Fruit fly (Drosophila melanogaster) whole organism, embryonic: ENCODE results near the gene CG33125.

Source experiments
- ATbp ChIP-seq: fragments of 200-800 bp; sonication (Bioruptor generic); optimal IDR thresholded peaks from 2 replicates; lab custom pipeline; 2017; ENCODE audit warnings: missing biosample characterization, mild to moderate bottlenecking, missing genetic modification characterization, missing genetic modification reagents
- Asciz ChIP-seq: fragments of 200-800 bp; sonication (Bioruptor generic); optimal IDR thresholded peaks from 2 replicates; lab custom pipeline; 2017; ENCODE audit warnings: missing biosample characterization, mild to moderate bottlenecking, missing genetic modification characterization, missing genetic modification reagents
- CG10654 ChIP-seq: fragments of 200-800 bp; sonication (Bioruptor generic); optimal IDR thresholded peaks from 2 replicates; lab custom pipeline; 2016; ENCODE audit warnings: missing biosample characterization, missing genetic modification characterization
- CG11560 ChIP-seq: fragments of 200-800 bp; sonication (Bioruptor generic); IDR thresholded peaks from 3 replicates; pipeline ENCODE4 v1.3.6; 2022; ENCODE audit warnings: missing biosample characterization, missing genetic modification characterization
- CG11695 ChIP-seq: fragments of 200-800 bp; sonication (Bioruptor generic); IDR thresholded peaks from 3 replicates; pipeline ENCODE4 v1.3.6; 2022; ENCODE audit warnings: missing biosample characterization, missing genetic modification characterization
- CG11696 ChIP-seq: fragments of 200-800 bp; sonication (Bioruptor generic); IDR thresholded peaks from 2 replicates; pipeline ENCODE4 v1.3.6; 2022; ENCODE audit warnings: missing biosample characterization, missing genetic modification characterization
- CG12744 ChIP-seq: fragments of 200-800 bp; sonication (Bioruptor generic); optimal IDR thresholded peaks from 2 replicates; lab custom pipeline; 2016; ENCODE audit warnings: missing biosample characterization, missing genetic modification characterization
- CG13287 ChIP-seq: fragments of 200-800 bp; sonication (Bioruptor generic); IDR thresholded peaks from 2 replicates; pipeline ENCODE4 v1.3.6; 2022; ENCODE audit warnings: missing biosample characterization, missing genetic modification characterization; ENCODE audit not compliant: partially characterized antibody
- CG14965 ChIP-seq: fragments of 200-800 bp; sonication (Bioruptor generic); optimal IDR thresholded peaks from 2 replicates; lab custom pipeline; 2016; ENCODE audit warnings: missing biosample characterization, missing genetic modification characterization, borderline replicate concordance
- CG15601 ChIP-seq: fragments of 200-800 bp; sonication (Bioruptor generic); optimal IDR thresholded peaks from 3 replicates; lab custom pipeline; 2019; ENCODE audit warnings: missing biosample characterization, mild to moderate bottlenecking, missing genetic modification characterization, moderate library complexity
- CG17829 ChIP-seq: fragments of 200-800 bp; optimal IDR thresholded peaks from 2 replicates; lab custom pipeline; 2019; ENCODE audit warnings: missing biosample characterization, mild to moderate bottlenecking, missing genetic modification characterization, moderate library complexity
- CG1832 ChIP-seq: fragments of 200-800 bp; sonication (Bioruptor generic); optimal IDR thresholded peaks from 2 replicates; lab custom pipeline; 2017; ENCODE audit warnings: missing biosample characterization, mild to moderate bottlenecking, missing genetic modification characterization, inconsistent platforms
- CG2116 ChIP-seq: fragments of 200-800 bp; sonication (Bioruptor generic); optimal IDR thresholded peaks from 3 replicates; lab custom pipeline; 2018; ENCODE audit warnings: missing biosample characterization, mild to moderate bottlenecking, missing genetic modification characterization
- CG5180 ChIP-seq: fragments of 200-800 bp; sonication (Bioruptor generic); optimal IDR thresholded peaks from 3 replicates; lab custom pipeline; 2017; ENCODE audit warnings: missing biosample characterization, missing genetic modification characterization, mild to moderate bottlenecking, moderate library complexity, missing genetic modification reagents
- CG7556 ChIP-seq: fragments of 200-800 bp; sonication (Bioruptor generic); optimal IDR thresholded peaks from 2 replicates; lab custom pipeline; 2017; ENCODE audit warnings: missing biosample characterization, mild to moderate bottlenecking, missing genetic modification characterization
- CG7987 ChIP-seq: fragments of 200-800 bp; sonication (Bioruptor generic); optimal IDR thresholded peaks from 2 replicates; lab custom pipeline; 2018; ENCODE audit warnings: missing biosample characterization, mild to moderate bottlenecking, missing genetic modification characterization, moderate library complexity
- CG9817 ChIP-seq: fragments of 200-800 bp; sonication (Bioruptor generic); optimal IDR thresholded peaks from 2 replicates; lab custom pipeline; 2018; ENCODE audit warnings: missing biosample characterization, mild to moderate bottlenecking, missing genetic modification characterization, moderate library complexity
- CTCF ChIP-seq: fragments of 200-800 bp; sonication (Bioruptor generic); optimal IDR thresholded peaks from 2 replicates; lab custom pipeline; 2017; ENCODE audit warnings: missing biosample characterization, mild to moderate bottlenecking, missing genetic modification characterization, moderate library complexity
- Chrac-16 ChIP-seq: fragments of 200-800 bp; sonication (Bioruptor generic); optimal IDR thresholded peaks from 3 replicates; lab custom pipeline; 2016; ENCODE audit warnings: missing biosample characterization, missing genetic modification characterization
- Deaf1 ChIP-seq: fragments of 200-800 bp; optimal IDR thresholded peaks from 3 replicates; lab custom pipeline; 2019; ENCODE audit warnings: missing biosample characterization, mild to moderate bottlenecking, missing genetic modification characterization, moderate library complexity
- Gug ChIP-seq: fragments of 200-800 bp; sonication (Bioruptor generic); IDR thresholded peaks from 4 replicates; pipeline ENCODE4 v1.3.6; 2022; ENCODE audit warnings: missing biosample characterization, missing genetic modification characterization
- HHEX ChIP-seq: fragments of 200-800 bp; sonication (Bioruptor generic); optimal IDR thresholded peaks from 3 replicates; lab custom pipeline; 2017; ENCODE audit warnings: missing biosample characterization, mild to moderate bottlenecking, missing genetic modification characterization, missing genetic modification reagents
- Hr39 ChIP-seq: fragments of >200 bp; optimal IDR thresholded peaks from 2 replicates; lab custom pipeline; 2017
- Nf-YA ChIP-seq: fragments of 200-800 bp; sonication (Bioruptor generic); IDR thresholded peaks from 2 replicates; pipeline ENCODE4 v1.3.6; 2022; ENCODE audit warnings: missing biosample characterization, missing genetic modification characterization
- Oaz ChIP-seq: fragments of 200-800 bp; sonication (Bioruptor generic); IDR thresholded peaks from 2 replicates; pipeline ENCODE4 v1.3.6; 2022; ENCODE audit warnings: missing biosample characterization, missing genetic modification characterization
- Six4 ChIP-seq: fragments of 200-800 bp; sonication (Bioruptor generic); optimal IDR thresholded peaks from 2 replicates; lab custom pipeline; 2016; ENCODE audit warnings: missing biosample characterization, missing genetic modification characterization
- Sox102F ChIP-seq: fragments of 200-800 bp; sonication (Bioruptor generic); optimal IDR thresholded peaks from 2 replicates; lab custom pipeline; 2018; ENCODE audit warnings: missing biosample characterization, mild to moderate bottlenecking, missing genetic modification characterization, moderate library complexity
- Taf1 ChIP-seq: fragments of 200-800 bp; sonication (Bioruptor generic); IDR thresholded peaks from 2 replicates; pipeline ENCODE4 v1.3.6; 2022; ENCODE audit warnings: missing biosample characterization, missing genetic modification characterization
- Vsx1 ChIP-seq: fragments of 200-800 bp; sonication (Bioruptor generic); optimal IDR thresholded peaks from 2 replicates; lab custom pipeline; 2017; ENCODE audit warnings: missing biosample characterization, mild to moderate bottlenecking, missing genetic modification characterization, missing genetic modification reagents
- abd-A ChIP-seq: fragments of 200-800 bp; sonication (Bioruptor generic); optimal IDR thresholded peaks from 3 replicates; lab custom pipeline; 2019; ENCODE audit warnings: missing biosample characterization, mild to moderate bottlenecking, missing genetic modification characterization, moderate library complexity
- cato ChIP-seq: fragments of 200-800 bp; sonication (Bioruptor generic); optimal IDR thresholded peaks from 2 replicates; lab custom pipeline; 2016; ENCODE audit warnings: missing biosample characterization, missing genetic modification characterization, borderline replicate concordance
- ci ChIP-seq: fragments of 200-800 bp; sonication (Bioruptor generic); IDR thresholded peaks from 3 replicates; pipeline ENCODE4 v1.3.6; 2022; ENCODE audit warnings: missing biosample characterization, missing genetic modification characterization
- croc ChIP-seq: fragments of 200-800 bp; sonication (Bioruptor generic); conservative IDR thresholded peaks from 3 replicates; pipeline ENCODE4 v1.3.6; 2022; ENCODE audit warnings: missing biosample characterization, missing genetic modification characterization
- disco-r ChIP-seq: fragments of 200-800 bp; sonication (Bioruptor generic); optimal IDR thresholded peaks from 2 replicates; lab custom pipeline; 2016; ENCODE audit warnings: missing biosample characterization, missing genetic modification characterization
- fd102C ChIP-seq: fragments of 200-800 bp; sonication (Bioruptor generic); optimal IDR thresholded peaks from 2 replicates; lab custom pipeline; 2018; ENCODE audit warnings: missing biosample characterization, mild to moderate bottlenecking, missing genetic modification characterization, moderate library complexity
- gcm2 ChIP-seq: fragments of 200-800 bp; sonication (Bioruptor generic); optimal IDR thresholded peaks from 2 replicates; lab custom pipeline; 2016; ENCODE audit warnings: missing biosample characterization, missing genetic modification characterization
- grau ChIP-seq: fragments of 200-800 bp; optimal IDR thresholded peaks from 3 replicates; lab custom pipeline; 2019; ENCODE audit warnings: missing biosample characterization, mild to moderate bottlenecking, missing genetic modification characterization, moderate library complexity
- gt ChIP-seq: fragments of 200-800 bp; sonication (Bioruptor generic); IDR thresholded peaks from 2 replicates; pipeline ENCODE4 v1.3.6; 2022; ENCODE audit warnings: missing biosample characterization, missing genetic modification characterization
- h ChIP-seq: fragments of >200 bp; optimal IDR thresholded peaks from 2 replicates; lab custom pipeline; 2017
- hbn ChIP-seq: fragments of 200-800 bp; sonication (Bioruptor generic); IDR thresholded peaks from 2 replicates; pipeline ENCODE4 v1.3.6; 2022; ENCODE audit warnings: missing biosample characterization, missing genetic modification characterization; ENCODE audit not compliant: partially characterized antibody
- hth ChIP-seq: fragments of >200 bp; optimal IDR thresholded peaks from 2 replicates; lab custom pipeline; 2017; ENCODE audit warnings: inconsistent platforms
- ind ChIP-seq: fragments of 200-800 bp; sonication (Bioruptor generic); optimal IDR thresholded peaks from 3 replicates; lab custom pipeline; 2016; ENCODE audit warnings: missing biosample characterization, missing genetic modification characterization
- mam ChIP-seq: fragments of 200-800 bp; sonication (Bioruptor generic); optimal IDR thresholded peaks from 3 replicates; lab custom pipeline; 2016; ENCODE audit warnings: missing biosample characterization, missing genetic modification characterization
- nmo ChIP-seq: fragments of 200-800 bp; sonication (Bioruptor generic); optimal IDR thresholded peaks from 2 replicates; lab custom pipeline; 2018; ENCODE audit warnings: missing biosample characterization, mild to moderate bottlenecking, missing genetic modification characterization, moderate library complexity
- pita ChIP-seq: fragments of 200-800 bp; sonication (Bioruptor generic); optimal IDR thresholded peaks from 2 replicates; lab custom pipeline; 2017; ENCODE audit warnings: missing biosample characterization, mild to moderate bottlenecking, missing genetic modification characterization
- pum ChIP-seq: fragments of 200-800 bp; sonication (Bioruptor generic); optimal IDR thresholded peaks from 2 replicates; lab custom pipeline; 2016; ENCODE audit warnings: missing biosample characterization, missing genetic modification characterization
- schlank ChIP-seq: fragments of 200-800 bp; sonication (Bioruptor generic); optimal IDR thresholded peaks from 2 replicates; lab custom pipeline; 2018; ENCODE audit warnings: missing biosample characterization, mild to moderate bottlenecking, missing genetic modification characterization
- sd ChIP-seq: fragments of 200-800 bp; sonication (Bioruptor generic); optimal IDR thresholded peaks from 3 replicates; lab custom pipeline; 2018; ENCODE audit warnings: missing biosample characterization, mild to moderate bottlenecking, missing genetic modification characterization, moderate library complexity
- ssp ChIP-seq: fragments of 200-800 bp; sonication (Bioruptor generic); IDR thresholded peaks from 2 replicates; pipeline ENCODE4 v1.3.6; 2022; ENCODE audit warnings: missing biosample characterization, missing genetic modification characterization
- tin ChIP-seq: fragments of 200-800 bp; sonication (Bioruptor generic); optimal IDR thresholded peaks from 3 replicates; lab custom pipeline; 2016; ENCODE audit warnings: missing biosample characterization, missing genetic modification characterization
- unc-4 ChIP-seq: fragments of 200-800 bp; sonication (Bioruptor generic); IDR thresholded peaks from 2 replicates; pipeline ENCODE4 v1.3.6; 2022; ENCODE audit warnings: missing biosample characterization, missing genetic modification characterization; ENCODE audit not compliant: partially characterized antibody
- wek ChIP-seq: fragments of 200-800 bp; sonication (Bioruptor generic); optimal IDR thresholded peaks from 3 replicates; lab custom pipeline; 2018; ENCODE audit warnings: missing biosample characterization, mild to moderate bottlenecking, missing genetic modification characterization, moderate library complexity

CG33125 gene

dm6 chr2L:2636326-2637001 lies 15.8 kb downstream of the CG33125 start (continued):
- TF ChIP-seq CG10654 (GFP tag; lab: Kevin White, UChicago) (no peak), gcm2 (no peak), Nf-YA (no peak), CG11695 (GFP tag; lab: Robert Waterston, UW) (no peak), cato (GFP tag; lab: Kevin White, UChicago) (no peak), Six4 (GFP tag; lab: Kevin White, UChicago) (no peak), fd102C (GFP tag; lab: Kevin White, UChicago) (no peak), Vsx1 (GFP tag; lab: Kevin White, UChicago) (no peak), sd (tag; lab: Kevin White, UChicago) (peak; percentile 68), CG12744 (GFP tag; lab: Kevin White, UChicago) (no peak), Sox102F (GFP tag; lab: Kevin White, UChicago) (peak; percentile 50), Chrac-16 (no peak), hth (lab: Kevin White, UChicago) (no peak), ssp (GFP tag; lab: Robert Waterston, UW) (no peak), hbn (GFP tag; lab: Robert Waterston, UW) (no peak), schlank (tag; lab: Kevin White, UChicago) (no peak), unc-4 (no peak), CG15601 (tag; lab: Kevin White, UChicago) (peak; percentile 44), CG2116 (no peak), abd-A (tag; lab: Kevin White, UChicago) (peak; percentile 64), HHEX (no peak), CG1832 (GFP tag; lab: Kevin White, UChicago) (no peak), CG5180 (GFP tag; lab: Kevin White, UChicago) (no peak), grau (peak; percentile 41), Oaz (GFP tag; lab: Robert Waterston, UW) (no peak), tin (GFP tag; lab: Kevin White, UChicago) (no peak), CG7987 (GFP tag; lab: Kevin White, UChicago) (no peak), CG13287 (GFP tag; lab: Robert Waterston, UW) (no peak), CG7556 (peak; percentile 42), h (lab: Kevin White, UChicago) (no peak), CG14965 (GFP tag; lab: Kevin White, UChicago) (no peak), Taf1 (GFP tag; lab: Robert Waterston, UW) (no peak), pum (GFP tag; lab: Kevin White, UChicago) (no peak), croc (GFP tag; lab: Robert Waterston, UW) (no peak), Asciz (GFP tag; lab: Kevin White, UChicago) (no peak), disco-r (GFP tag; lab: Kevin White, UChicago) (no peak), Gug (no peak), Deaf1 (no peak), pita (GFP tag; lab: Kevin White, UChicago) (no peak), nmo (GFP tag; lab: Kevin White, UChicago) (peak; percentile 18), Hr39 (lab: Kevin White, UChicago) (no peak), ATbp (GFP tag; lab: Kevin White, UChicago) (peak; percentile 13), gt (GFP tag; lab: Robert Waterston, UW) (no peak), CG11696 (no peak), CG9817 (tag; lab: Kevin White, UChicago) (no peak), ci (no peak), mam (no peak), CTCF (GFP tag; lab: Kevin White, UChicago) (no peak), CG11560 (tag; lab: Robert Waterston, UW) (no peak), CG17829 (tag; lab: Kevin White, UChicago) (no peak), ind (no peak), wek (GFP tag; lab: Kevin White, UChicago) (no peak)
